Fruit fly (Drosophila melanogaster): ENCODE data around the gene Cpr67B.

DNA sequence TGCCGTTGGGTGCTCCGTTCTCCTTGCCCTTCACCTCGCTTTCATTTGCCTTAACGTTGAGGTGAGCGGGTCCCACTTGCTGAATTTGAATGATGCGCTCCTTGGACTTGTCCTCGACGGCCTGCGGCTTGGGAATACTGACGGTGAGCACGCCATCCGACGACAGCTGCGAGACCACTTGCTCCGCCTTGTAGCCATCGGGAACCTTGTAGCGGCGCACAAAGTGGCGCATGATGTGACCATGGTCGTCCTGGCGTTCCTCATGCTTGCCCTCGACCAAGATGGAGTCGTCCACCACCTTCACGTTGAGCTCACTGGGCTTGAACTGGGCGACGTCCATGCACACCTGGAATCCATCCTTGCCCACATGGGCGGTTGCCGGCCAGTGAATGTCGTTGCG lies 28.0 kb upstream of the Cpr67B start:
- TF ChIP-seq CG10209 (GFP tag; optimal IDR thresholded peaks at IDR 0.05): no peak
- TF ChIP-seq Sry-δ (GFP tag; optimal IDR thresholded peaks at IDR 0.05): no peak
- no peak for TF ChIP-seq Dll (GFP tag; IDR thresholded peaks at IDR 0.05; ENCODE audit: partially characterized antibody)
